Fruit fly (Drosophila melanogaster) whole organism, adult: Measurements from ENCODE around the gene CG5758.

Source experiments
- CG11617 ChIP-seq: fragments of 200-800 bp; sonication (Bioruptor generic); optimal IDR thresholded peaks from 2 replicates; lab custom pipeline; 2017; ENCODE audit warnings: mild to moderate bottlenecking, missing biosample characterization, missing genetic modification reagents, missing genetic modification characterization
- CG12768 ChIP-seq: fragments of 200-800 bp; sonication (Bioruptor generic); optimal IDR thresholded peaks from 2 replicates; lab custom pipeline; 2017; ENCODE audit warnings: missing biosample characterization, missing genetic modification characterization, mild to moderate bottlenecking, moderate library complexity, missing genetic modification reagents
- CG14711 ChIP-seq: fragments of 200-800 bp; sonication (Bioruptor generic); optimal IDR thresholded peaks from 2 replicates; lab custom pipeline; 2018; ENCODE audit warnings: missing biosample characterization, mild to moderate bottlenecking, missing genetic modification characterization, moderate library complexity
- CG5204 ChIP-seq: fragments of 200-800 bp; sonication (Bioruptor generic); optimal IDR thresholded peaks from 2 replicates; lab custom pipeline; 2016; ENCODE audit warnings: missing biosample characterization, missing genetic modification characterization
- CG7045 ChIP-seq: fragments of 200-800 bp; sonication (Bioruptor generic); optimal IDR thresholded peaks from 2 replicates; lab custom pipeline; 2017; ENCODE audit warnings: missing biosample characterization, mild to moderate bottlenecking, missing genetic modification characterization
- Clk ChIP-seq: fragments of 200-800 bp; sonication (Bioruptor generic); optimal IDR thresholded peaks from 2 replicates; lab custom pipeline; 2017; ENCODE audit warnings: missing biosample characterization, missing genetic modification characterization
- Crg-1 ChIP-seq: fragments of 200-800 bp; sonication (Bioruptor generic); optimal IDR thresholded peaks from 2 replicates; lab custom pipeline; 2016; ENCODE audit warnings: missing biosample characterization, missing genetic modification characterization
- Hr96 ChIP-seq: fragments of 200-800 bp; sonication (Bioruptor generic); optimal IDR thresholded peaks from 2 replicates; lab custom pipeline; 2016; ENCODE audit warnings: missing biosample characterization, missing genetic modification characterization
- cnc ChIP-seq, 2 experiments: fragments of >200 bp; optimal IDR thresholded peaks; 2 replicates each; lab custom pipeline; 2017
- kay ChIP-seq: fragments of 200-800 bp; sonication (Bioruptor generic); peaks from one replicate; lab custom pipeline; 2016; ENCODE audit warnings: missing biosample characterization, missing genetic modification characterization, borderline replicate concordance
- ovo ChIP-seq: fragments of 200-800 bp; sonication (Bioruptor generic); optimal IDR thresholded peaks from 2 replicates; lab custom pipeline; 2016; ENCODE audit warnings: missing biosample characterization, missing genetic modification characterization
- pad ChIP-seq: fragments of 200-800 bp; sonication (Bioruptor generic); optimal IDR thresholded peaks from 3 replicates; lab custom pipeline; 2017; ENCODE audit warnings: missing biosample characterization, missing genetic modification characterization, mild to moderate bottlenecking, moderate library complexity, missing genetic modification reagents
- tj ChIP-seq: fragments of 200-800 bp; sonication (Bioruptor generic); optimal IDR thresholded peaks from 3 replicates; lab custom pipeline; 2017; ENCODE audit warnings: missing biosample characterization, mild to moderate bottlenecking, missing genetic modification characterization, moderate library complexity
- toe ChIP-seq: fragments of 200-800 bp; sonication (Bioruptor generic); optimal IDR thresholded peaks from 2 replicates; lab custom pipeline; 2016; ENCODE audit warnings: missing biosample characterization, missing genetic modification characterization

DNA sequence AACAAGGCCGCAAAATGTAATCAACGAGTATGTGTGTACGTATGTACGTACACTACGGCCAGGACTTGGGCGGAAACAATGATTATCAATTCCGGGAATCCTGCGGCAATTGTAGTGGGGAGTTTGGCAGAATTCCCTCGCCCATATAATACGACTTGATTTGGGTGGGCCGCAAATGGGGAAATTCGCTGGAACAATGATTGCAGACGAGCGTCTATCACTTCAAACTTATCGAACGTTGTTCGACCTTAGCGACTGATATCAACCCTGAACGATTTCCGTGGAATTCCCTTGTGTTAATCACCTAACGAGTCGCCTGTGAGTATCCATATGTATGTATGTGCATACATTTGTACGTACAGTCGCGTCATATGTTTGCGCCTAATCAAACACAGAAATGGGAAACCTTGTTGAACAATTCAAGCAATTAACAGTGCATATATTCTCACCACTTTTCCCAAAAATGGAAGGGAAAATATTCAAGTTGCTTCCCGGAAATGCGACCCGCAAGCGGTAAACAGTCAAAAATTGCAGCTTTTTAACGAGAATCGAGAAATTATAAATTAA lies 24.6 kb downstream of the CG5758 start:
- no peak for TF ChIP-seq toe (GFP tag; lab: Kevin White, UChicago)
- no peak for TF ChIP-seq Crg-1 (GFP tag; lab: Kevin White, UChicago)
- TF ChIP-seq CG14711 (tag; lab: Kevin White, UChicago): no peak
- TF ChIP-seq CG11617: no peak
- no peak for TF ChIP-seq kay (GFP tag; lab: Kevin White, UChicago)
- no peak for TF ChIP-seq CG5204 (GFP tag; lab: Kevin White, UChicago)
- no peak for TF ChIP-seq CG7045 (GFP tag; lab: Kevin White, UChicago)
- TF ChIP-seq Clk (GFP tag; lab: Kevin White, UChicago): no peak
- TF ChIP-seq Hr96 (GFP tag; lab: Kevin White, UChicago): no peak
- TF ChIP-seq CG12768: no peak
- TF ChIP-seq cnc (optimal IDR thresholded peaks at IDR 0.05; lab: Kevin White, UChicago): no peak
- TF ChIP-seq pad (GFP tag; lab: Kevin White, UChicago): no peak
- no peak for TF ChIP-seq ovo (GFP tag; lab: Kevin White, UChicago)
- no peak for TF ChIP-seq tj
